Worm (Caenorhabditis elegans): ENCODE measurements around the gene fzr-1.

DNA sequence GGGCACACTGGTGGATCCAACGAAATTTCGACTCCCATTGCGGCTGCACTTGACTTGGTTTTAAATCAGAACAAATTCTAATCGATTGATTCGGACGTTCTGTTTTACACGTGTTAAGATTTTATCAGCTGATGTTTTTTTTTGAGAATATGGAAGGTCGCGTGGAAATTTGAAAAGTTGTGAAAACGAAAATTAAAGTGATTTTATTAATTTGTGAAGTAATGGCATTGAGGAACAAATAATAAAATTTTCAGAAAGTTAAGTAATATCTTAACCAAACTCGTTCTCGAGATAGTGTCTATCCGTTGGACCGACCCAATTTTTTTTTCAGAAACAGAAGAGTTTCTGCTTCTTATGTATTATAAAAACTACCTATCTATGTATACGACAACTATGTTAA lies 7.4 kb upstream of the fzr-1 start, which contains the start of gene ZK1307.4:
- TF ChIP-seq nfya-1 (tag; optimal IDR thresholded peaks at IDR 0.05): no peak
- TF ChIP-seq pat-9 (tag; optimal IDR thresholded peaks at IDR 0.05): no peak
- no peak for TF ChIP-seq elt-2 (tag; optimal IDR thresholded peaks at IDR 0.05)
- no peak for TF ChIP-seq ceh-9 (tag; optimal IDR thresholded peaks at IDR 0.05)
- no peak for TF ChIP-seq pag-3 (tag; optimal IDR thresholded peaks at IDR 0.05; ENCODE audit: borderline replicate concordance)
- no peak for TF ChIP-seq dmd-4 (tag; optimal IDR thresholded peaks at IDR 0.05; ENCODE audit: borderline replicate concordance)
- no peak for TF ChIP-seq che-1 (tag; optimal IDR thresholded peaks at IDR 0.05)
- TF ChIP-seq ztf-16 (tag; optimal IDR thresholded peaks at IDR 0.05): no peak
- no peak for TF ChIP-seq madf-2 (tag; optimal IDR thresholded peaks at IDR 0.05)
- no peak for TF ChIP-seq ttx-3 (tag; optimal IDR thresholded peaks at IDR 0.05)
- TF ChIP-seq zip-5 (tag; optimal IDR thresholded peaks at IDR 0.05): no peak
- TF ChIP-seq nhr-11 (tag; optimal IDR thresholded peaks at IDR 0.05): no peak
- no peak for TF ChIP-seq ama-1 (optimal IDR thresholded peaks at IDR 0.05)
- TF ChIP-seq C38D4.7 (GFP tag; optimal IDR thresholded peaks at IDR 0.05): no peak
